Worm (Caenorhabditis elegans) whole organism, young adult: ENCODE data around the gene F58F12.12.

ENCODE experiments used
- B0019.2 ChIP-seq: fragments of 200-800 bp; sonication (Bioruptor generic); conservative IDR thresholded peaks from 2 replicates; pipeline ENCODE4 v1.3.6; 2022; ENCODE audit warnings: missing genetic modification reagents, missing genetic modification characterization, missing compliant biosample characterization
- B0261.1 ChIP-seq: sonication (generic microtip); optimal IDR thresholded peaks from 2 replicates; lab custom pipeline; 2016; ENCODE audit warnings: mild to moderate bottlenecking, missing genetic modification characterization, moderate library complexity, missing compliant biosample characterization
- F10E7.11 ChIP-seq: sonication (generic microtip); optimal IDR thresholded peaks from 2 replicates; lab custom pipeline; 2017; ENCODE audit warnings: mild to moderate bottlenecking, missing genetic modification characterization, moderate library complexity, missing compliant biosample characterization
- Y53G8AR.9 ChIP-seq: fragments of 200-800 bp; sonication (Bioruptor generic); conservative IDR thresholded peaks from 2 replicates; pipeline ENCODE4 v1.3.6; 2022; ENCODE audit warnings: missing genetic modification reagents, missing genetic modification characterization, missing compliant biosample characterization
- Y67H2A.10 ChIP-seq: fragments of 200-800 bp; sonication (Bioruptor generic); conservative IDR thresholded peaks from 2 replicates; pipeline ENCODE4 v1.3.6; 2022; ENCODE audit warnings: missing genetic modification reagents, missing genetic modification characterization, missing compliant biosample characterization
- atf-7 ChIP-seq: sonication (generic microtip); optimal IDR thresholded peaks from 2 replicates; lab custom pipeline; 2017; ENCODE audit warnings: mild to moderate bottlenecking, missing genetic modification characterization, missing compliant biosample characterization
- ccch-3 ChIP-seq: fragments of 200-800 bp; sonication (Bioruptor generic); optimal IDR thresholded peaks from 2 replicates; lab custom pipeline; 2018; ENCODE audit warnings: mild to moderate bottlenecking, missing genetic modification characterization, missing compliant biosample characterization
- cebp-1 ChIP-seq, 2 experiments: fragments of 200-800 bp in 1 of 2; sonication (Bioruptor generic) in 1 of 2; sonication (generic microtip) in 1 of 2; IDR thresholded peaks in 1 of 2; optimal IDR thresholded peaks in 1 of 2; 2 replicates each; pipeline versions ENCODE4 v1.3.6 to Lab custom; 2017 to 2022; ENCODE audit warnings: missing compliant biosample characterization in 2 of 2, missing genetic modification characterization in 2 of 2, mild to moderate bottlenecking in 1 of 2, missing genetic modification reagents in 1 of 2, moderate library complexity in 1 of 2
- cebp-2 ChIP-seq: fragments of 200-800 bp; sonication (Bioruptor generic); IDR thresholded peaks from 2 replicates; pipeline ENCODE4 v1.3.6; 2022; ENCODE audit warnings: missing genetic modification characterization, missing compliant biosample characterization
- ceh-100 ChIP-seq: fragments of 200-800 bp; sonication (Bioruptor generic); IDR thresholded peaks from 2 replicates; pipeline ENCODE4 v1.3.6; 2022; ENCODE audit warnings: missing genetic modification reagents, missing genetic modification characterization, missing compliant biosample characterization
- ceh-40 ChIP-seq: fragments of 200-800 bp; sonication (Bioruptor generic); IDR thresholded peaks from 2 replicates; pipeline ENCODE4 v1.3.6; 2022; ENCODE audit warnings: missing genetic modification characterization, missing compliant biosample characterization
- die-1 ChIP-seq: sonication (generic microtip); optimal IDR thresholded peaks from 2 replicates; lab custom pipeline; 2016; ENCODE audit warnings: missing genotype, mild to moderate bottlenecking, missing genetic modification characterization, missing compliant biosample characterization
- dox-1 ChIP-seq: fragments of 200-800 bp; sonication (Bioruptor generic); IDR thresholded peaks from 2 replicates; pipeline ENCODE4 v1.3.6; 2022; ENCODE audit warnings: missing genetic modification reagents, missing genetic modification characterization, missing compliant biosample characterization
- egrh-3 ChIP-seq: fragments of 200-800 bp; sonication (Bioruptor generic); IDR thresholded peaks from 2 replicates; pipeline ENCODE4 v1.3.6; 2022; ENCODE audit warnings: missing genetic modification reagents, missing genetic modification characterization, missing compliant biosample characterization
- him-1 ChIP-seq: sonication (generic microtip); optimal IDR thresholded peaks from 2 replicates; lab custom pipeline; 2016; ENCODE audit warnings: missing genotype, missing genetic modification reagents, missing genetic modification characterization, missing compliant biosample characterization
- lag-1 ChIP-seq: fragments of 200-800 bp; sonication (Bioruptor generic); IDR thresholded peaks from 2 replicates; pipeline ENCODE4 v1.3.6; 2022; ENCODE audit warnings: missing genetic modification reagents, missing genetic modification characterization, missing compliant biosample characterization
- let-607 ChIP-seq, 2 experiments: fragments of 200-800 bp in 1 of 2; sonication (Bioruptor generic) in 1 of 2; sonication (generic microtip) in 1 of 2; optimal IDR thresholded peaks; 2 replicates each; lab custom pipeline; 2016 to 2018; ENCODE audit warnings: mild to moderate bottlenecking in 2 of 2, missing compliant biosample characterization in 2 of 2, missing genetic modification characterization in 2 of 2, moderate library complexity in 2 of 2, missing genotype in 1 of 2
- madf-6 ChIP-seq: fragments of 200-800 bp; sonication (Bioruptor generic); IDR thresholded peaks from 2 replicates; pipeline ENCODE4 v1.3.6; 2022; ENCODE audit warnings: missing genetic modification reagents, missing genetic modification characterization, missing compliant biosample characterization
- madf-8 ChIP-seq: fragments of 200-800 bp; sonication (Bioruptor generic); conservative IDR thresholded peaks from 2 replicates; pipeline ENCODE4 v1.3.6; 2022; ENCODE audit warnings: missing genetic modification reagents, missing genetic modification characterization, missing compliant biosample characterization
- mel-28 ChIP-seq: sonication (generic microtip); optimal IDR thresholded peaks from 2 replicates; lab custom pipeline; 2016; ENCODE audit warnings: borderline replicate concordance, mild to moderate bottlenecking, missing genetic modification characterization, missing compliant biosample characterization
- mes-4 ChIP-seq: sonication (generic microtip); optimal IDR thresholded peaks from 2 replicates; lab custom pipeline; 2016; ENCODE audit warnings: missing genotype, missing genetic modification characterization, missing compliant biosample characterization
- nfya-1 ChIP-seq: sonication (generic microtip); optimal IDR thresholded peaks from 2 replicates; lab custom pipeline; 2017; ENCODE audit warnings: antibody characterized with exemption, missing compliant biosample characterization, missing genetic modification characterization, borderline replicate concordance; ENCODE audit not compliant: insufficient read depth
- nfya-2 ChIP-seq: fragments of 200-800 bp; sonication (Bioruptor generic); IDR thresholded peaks from 2 replicates; pipeline ENCODE4 v1.3.6; 2022; ENCODE audit warnings: missing genetic modification reagents, missing genetic modification characterization, missing compliant biosample characterization
- nfyb-1 ChIP-seq: fragments of 200-800 bp; sonication (Bioruptor generic); IDR thresholded peaks from 2 replicates; pipeline ENCODE4 v1.3.6; 2022; ENCODE audit warnings: missing genetic modification reagents, missing genetic modification characterization, missing compliant biosample characterization
- nhr-27 ChIP-seq: fragments of 200-800 bp; sonication (Bioruptor generic); optimal IDR thresholded peaks from 2 replicates; lab custom pipeline; 2018; ENCODE audit warnings: mild to moderate bottlenecking, missing genetic modification characterization, moderate library complexity, missing compliant biosample characterization
- nhr-80 ChIP-seq: sonication (generic microtip); optimal IDR thresholded peaks from 2 replicates; lab custom pipeline; 2016; ENCODE audit warnings: missing genetic modification characterization, missing compliant biosample characterization
- snpc-3.4 ChIP-seq: sonication (generic microtip); optimal IDR thresholded peaks from 2 replicates; lab custom pipeline; 2017; ENCODE audit warnings: missing genetic modification characterization, mild to moderate bottlenecking, missing compliant biosample characterization, antibody characterized with exemption, moderate library complexity, missing genotype, missing genetic modification reagents
- tbx-9 ChIP-seq: sonication (generic microtip); optimal IDR thresholded peaks from 2 replicates; lab custom pipeline; 2016; ENCODE audit warnings: borderline replicate concordance, missing genetic modification characterization, inconsistent platforms, missing compliant biosample characterization
- tlf-1 ChIP-seq: fragments of 200-800 bp; sonication (Bioruptor generic); optimal IDR thresholded peaks from 2 replicates; lab custom pipeline; 2018; ENCODE audit warnings: mild to moderate bottlenecking, missing genetic modification characterization, missing compliant biosample characterization
- unc-130 ChIP-seq: sonication (generic microtip); optimal IDR thresholded peaks from 2 replicates; lab custom pipeline; 2016; ENCODE audit warnings: missing genetic modification reagents, missing genetic modification characterization, missing compliant biosample characterization
- xnd-1 ChIP-seq: sonication (generic microtip); optimal IDR thresholded peaks from 2 replicates; lab custom pipeline; 2016; ENCODE audit warnings: missing genotype, missing genetic modification reagents, missing genetic modification characterization, missing compliant biosample characterization
- zim-3 ChIP-seq: sonication (generic microtip); optimal IDR thresholded peaks from 2 replicates; lab custom pipeline; 2017; ENCODE audit warnings: mild to moderate bottlenecking, missing genetic modification characterization, moderate library complexity, missing compliant biosample characterization
- ztf-25 ChIP-seq: fragments of 200-800 bp; sonication (Bioruptor generic); IDR thresholded peaks from 2 replicates; pipeline ENCODE4 v1.3.6; 2022; ENCODE audit warnings: missing genetic modification reagents, missing genetic modification characterization, missing compliant biosample characterization
- ztf-3 ChIP-seq: fragments of 200-800 bp; sonication (Bioruptor generic); optimal IDR thresholded peaks from 2 replicates; lab custom pipeline; 2018; ENCODE audit warnings: mild to moderate bottlenecking, missing genetic modification characterization, missing compliant biosample characterization

The F58F12.12 gene

ce11 chrII:6333887-6334286, 47.1 kb upstream of the F58F12.12 start, which contains the start of gene ttc-39B (continued):
- no peak for TF ChIP-seq nhr-27 (tag; lab: Kevin White, UChicago)

- no peak for TF ChIP-seq cebp-1 (GFP tag; IDR thresholded peaks at IDR 0.05; lab: Robert Waterston, UW)
- TF ChIP-seq cebp-1 (tag; optimal IDR thresholded peaks at IDR 0.05; lab: Kevin White, UChicago), result peak; percentile 25
- no peak for TF ChIP-seq ztf-3 (GFP tag; lab: Kevin White, UChicago)
- TF ChIP-seq nhr-80 (tag; lab: Kevin White, UChicago), result peak; percentile 62
- TF ChIP-seq snpc-3.4 (tag; lab: Kevin White, UChicago), result no peak
- no peak for TF ChIP-seq Y53G8AR.9 (GFP tag; lab: Robert Waterston, UW)
- no peak for TF ChIP-seq unc-130 (GFP tag; lab: Kevin White, UChicago)
- no peak for TF ChIP-seq ccch-3 (GFP tag; lab: Kevin White, UChicago)
- no peak for TF ChIP-seq zim-3 (tag; lab: Kevin White, UChicago)
- TF ChIP-seq B0261.1, result no peak
- TF ChIP-seq madf-8, result no peak
- TF ChIP-seq ztf-25, result no peak
Measured at ce11 chrII:6334745-6335260, 46.2 kb upstream of the F58F12.12 start.

ce11 chrII:6335358-6335757, 45.6 kb upstream of the F58F12.12 start, which contains the start of gene C32D5.14:
C32D5.14 (plus strand) TSS chrII:6335488.
- TF ChIP-seq dox-1 (no peak), let-607 (tag; optimal IDR thresholded peaks at IDR 0.05; lab: Kevin White, UChicago) (peak; percentile 48 to 77), F10E7.11 (tag; lab: Kevin White, UChicago) (no peak), Y67H2A.10 (no peak), nhr-80 (tag; lab: Kevin White, UChicago) (peak; percentile 61), lag-1 (GFP tag; lab: Robert Waterston, UW) (no peak), atf-7 (tag; lab: Kevin White, UChicago) (peak; percentile 22), him-1 (tag; lab: Kevin White, UChicago) (no peak), nfya-1 (tag; lab: Kevin White, UChicago) (no peak), tlf-1 (GFP tag; lab: Kevin White, UChicago) (no peak)

ce11 chrII:6339511-6339910, 41.5 kb upstream of the F58F12.12 start:
- TF ChIP-seq xnd-1 (tag; lab: Kevin White, UChicago), result no peak
- no peak for TF ChIP-seq nfyb-1
- no peak for TF ChIP-seq nfya-2
- TF ChIP-seq ceh-40, result no peak
- no peak for TF ChIP-seq atf-7 (tag; lab: Kevin White, UChicago)
- no peak for TF ChIP-seq tbx-9 (tag; lab: Kevin White, UChicago)
- no peak for TF ChIP-seq dox-1
- TF ChIP-seq mel-28 (tag; lab: Kevin White, UChicago), result no peak
- TF ChIP-seq cebp-2 (GFP tag; lab: Robert Waterston, UW), result no peak
- no peak for TF ChIP-seq zim-3 (tag; lab: Kevin White, UChicago)
- TF ChIP-seq ceh-100 (GFP tag; lab: Robert Waterston, UW), result no peak
- TF ChIP-seq die-1, result no peak
- no peak for TF ChIP-seq egrh-3
- TF ChIP-seq madf-6, result no peak
- TF ChIP-seq B0019.2 (GFP tag; lab: Robert Waterston, UW), result no peak
- no peak for TF ChIP-seq mes-4 (tag; lab: Kevin White, UChicago)
- no peak for TF ChIP-seq Y53G8AR.9 (GFP tag; lab: Robert Waterston, UW)
